Worm (Caenorhabditis elegans) whole organism, late embryonic: Measurements from ENCODE around the gene Y25C1A.6.

Source experiments
- F13H6.1 ChIP-seq: sonication (generic microtip); optimal IDR thresholded peaks from 2 replicates; lab custom pipeline; 2016; ENCODE audit warnings: missing genetic modification characterization, missing compliant biosample characterization
- elt-4 ChIP-seq: sonication (generic microtip); optimal IDR thresholded peaks from 2 replicates; lab custom pipeline; 2016; ENCODE audit warnings: missing genetic modification characterization, missing compliant biosample characterization
- hlh-30 ChIP-seq: sonication (generic microtip); optimal IDR thresholded peaks from 2 replicates; lab custom pipeline; 2017; ENCODE audit warnings: antibody characterized with exemption, missing genetic modification characterization, missing compliant biosample characterization; ENCODE audit not compliant: insufficient read depth
- hlh-8 ChIP-seq: sonication (generic microtip); optimal IDR thresholded peaks from 2 replicates; lab custom pipeline; 2016; ENCODE audit warnings: missing genotype, missing genetic modification characterization, missing compliant biosample characterization
- sdc-2 ChIP-seq: sonication (generic microtip); optimal IDR thresholded peaks from 2 replicates; lab custom pipeline; 2016; ENCODE audit warnings: missing genotype, missing genetic modification characterization, missing compliant biosample characterization

- TF ChIP-seq hlh-8 (tag; lab: Kevin White, UChicago) (no peak), F13H6.1 (tag; lab: Kevin White, UChicago) (no peak), elt-4 (tag; lab: Kevin White, UChicago) (no peak), hlh-30 (no peak), sdc-2 (tag; lab: Kevin White, UChicago) (no peak)
Measured at ce11 chrII:3096060-3096459, 35.2 kb downstream of the Y25C1A.6 start, which contains the start of gene srg-23.
